Fruit fly (Drosophila melanogaster) whole organism, embryonic: Measurements from ENCODE around the gene CG18135.

ENCODE experiments used
- Awh ChIP-seq: fragments of 200-800 bp; sonication (Bioruptor generic); IDR thresholded peaks from 2 replicates; pipeline ENCODE4, ENCODE4 v1.3.6; 2022; ENCODE audit warnings: missing biosample characterization, missing genetic modification characterization
- CG10654 ChIP-seq: fragments of 200-800 bp; sonication (Bioruptor generic); optimal IDR thresholded peaks from 2 replicates; lab custom pipeline; 2016; ENCODE audit warnings: missing biosample characterization, missing genetic modification characterization
- CG11504 ChIP-seq: fragments of 200-800 bp; sonication (Bioruptor generic); optimal IDR thresholded peaks from 3 replicates; lab custom pipeline; 2019; ENCODE audit warnings: missing biosample characterization, mild to moderate bottlenecking, missing genetic modification characterization, moderate library complexity
- CG11696 ChIP-seq: fragments of 200-800 bp; sonication (Bioruptor generic); IDR thresholded peaks from 2 replicates; pipeline ENCODE4 v1.3.6; 2022; ENCODE audit warnings: missing biosample characterization, missing genetic modification characterization
- CG12071 ChIP-seq: fragments of 200-800 bp; sonication (Bioruptor generic); optimal IDR thresholded peaks from 3 replicates; lab custom pipeline; 2018; ENCODE audit warnings: missing biosample characterization, mild to moderate bottlenecking, missing genetic modification characterization
- CG13894 ChIP-seq: fragments of 200-800 bp; sonication (Bioruptor generic); optimal IDR thresholded peaks from 3 replicates; lab custom pipeline; 2018; ENCODE audit warnings: missing biosample characterization, mild to moderate bottlenecking, missing genetic modification characterization, moderate library complexity
- CG14860 ChIP-seq: fragments of 200-800 bp; sonication (Bioruptor generic); IDR thresholded peaks from 3 replicates; pipeline ENCODE4 v1.3.6; 2022; ENCODE audit warnings: missing biosample characterization, missing genetic modification characterization; ENCODE audit not compliant: partially characterized antibody
- CG1529 ChIP-seq: fragments of 200-800 bp; sonication (Bioruptor generic); optimal IDR thresholded peaks from 3 replicates; lab custom pipeline; 2018; ENCODE audit warnings: missing biosample characterization, missing genetic modification characterization
- CG1603 ChIP-seq: fragments of 200-800 bp; sonication (Bioruptor generic); optimal IDR thresholded peaks from 2 replicates; lab custom pipeline; 2019; ENCODE audit warnings: missing biosample characterization, mild to moderate bottlenecking, missing genetic modification characterization, moderate library complexity
- CG1647 ChIP-seq: fragments of 200-800 bp; sonication (Bioruptor generic); optimal IDR thresholded peaks from 3 replicates; lab custom pipeline; 2016; ENCODE audit warnings: missing biosample characterization, missing genetic modification characterization
- CG17361 ChIP-seq: fragments of 200-800 bp; sonication (Bioruptor generic); IDR thresholded peaks from 3 replicates; pipeline ENCODE4 v1.3.6; 2022; ENCODE audit warnings: missing biosample characterization, missing genetic modification characterization
- CG2120 ChIP-seq: fragments of 200-800 bp; sonication (Bioruptor generic); optimal IDR thresholded peaks from 3 replicates; lab custom pipeline; 2016; ENCODE audit warnings: missing biosample characterization, missing genetic modification characterization
- CG43689 ChIP-seq: fragments of 200-800 bp; sonication (Bioruptor generic); IDR thresholded peaks from 2 replicates; pipeline ENCODE4 v1.3.6; 2022; ENCODE audit warnings: missing biosample characterization, missing genetic modification characterization
- CG4730 ChIP-seq: fragments of 200-800 bp; sonication (Bioruptor generic); IDR thresholded peaks from 2 replicates; pipeline ENCODE4 v1.3.6; 2022; ENCODE audit warnings: missing biosample characterization, missing genetic modification characterization
- CG5953 ChIP-seq: fragments of 200-800 bp; sonication (Bioruptor generic); IDR thresholded peaks from 2 replicates; pipeline ENCODE4 v1.3.6; 2022; ENCODE audit warnings: missing biosample characterization, missing genetic modification characterization
- HLH4C ChIP-seq: fragments of 200-800 bp; sonication (Bioruptor generic); IDR thresholded peaks from 3 replicates; pipeline ENCODE4 v1.3.6; 2022; ENCODE audit warnings: missing biosample characterization, missing genetic modification characterization; ENCODE audit not compliant: partially characterized antibody
- Kr ChIP-seq: fragments of 200-800 bp; sonication (Bioruptor generic); optimal IDR thresholded peaks from 2 replicates; lab custom pipeline; 2017; ENCODE audit warnings: missing biosample characterization, mild to moderate bottlenecking, missing genetic modification characterization
- Lhr ChIP-seq: fragments of 200-800 bp; sonication (Bioruptor generic); optimal IDR thresholded peaks from 3 replicates; lab custom pipeline; 2017; ENCODE audit warnings: mild to moderate bottlenecking, missing biosample characterization, missing genetic modification reagents, missing genetic modification characterization
- MBD-R2 ChIP-seq: fragments of 200-800 bp; sonication (Bioruptor generic); IDR thresholded peaks from 2 replicates; pipeline ENCODE4 v1.3.6; 2022; ENCODE audit warnings: missing biosample characterization, missing genetic modification characterization
- Med ChIP-seq: fragments of 200-800 bp; sonication (Bioruptor generic); peaks from one replicate; lab custom pipeline; 2016; ENCODE audit warnings: missing biosample characterization, missing genetic modification characterization, mild to moderate bottlenecking, inconsistent platforms, moderate library complexity
- NC2β ChIP-seq: fragments of 200-800 bp; sonication (Bioruptor generic); optimal IDR thresholded peaks from 2 replicates; lab custom pipeline; 2016; ENCODE audit warnings: missing biosample characterization, missing genetic modification characterization
- NfI ChIP-seq: fragments of 200-800 bp; sonication (Bioruptor generic); optimal IDR thresholded peaks from 3 replicates; lab custom pipeline; 2018; ENCODE audit warnings: missing biosample characterization, mild to moderate bottlenecking, missing genetic modification characterization, moderate library complexity
- Sox102F ChIP-seq: fragments of 200-800 bp; sonication (Bioruptor generic); optimal IDR thresholded peaks from 2 replicates; lab custom pipeline; 2018; ENCODE audit warnings: missing biosample characterization, mild to moderate bottlenecking, missing genetic modification characterization, moderate library complexity
- Trl ChIP-seq, 3 experiments: fragments of >200 bp in 2 of 3; fragments of 200-800 bp in 1 of 3; sonication (Bioruptor generic) in 1 of 3; optimal IDR thresholded peaks; 2 replicates in 1 of 3; 3 replicates in 2 of 3; lab custom pipeline; 2016 to 2017; ENCODE audit warnings: missing biosample characterization in 1 of 3, missing genetic modification characterization in 1 of 3
- Usf ChIP-seq: fragments of 200-800 bp; sonication (Bioruptor generic); optimal IDR thresholded peaks from 2 replicates; lab custom pipeline; 2017; ENCODE audit warnings: missing genotype, missing biosample characterization, missing genetic modification characterization
- ara ChIP-seq: fragments of 200-800 bp; sonication (Bioruptor generic); IDR thresholded peaks from 2 replicates; pipeline ENCODE4 v1.3.6; 2022; ENCODE audit warnings: missing biosample characterization, missing genetic modification characterization
- cas ChIP-seq: fragments of 200-800 bp; sonication (Bioruptor generic); IDR thresholded peaks from 2 replicates; pipeline ENCODE4 v1.3.6; 2022; ENCODE audit warnings: missing biosample characterization, missing genetic modification characterization
- chm ChIP-seq: fragments of 200-800 bp; sonication (Bioruptor generic); IDR thresholded peaks from 2 replicates; pipeline ENCODE4 v1.3.6; 2022; ENCODE audit warnings: missing biosample characterization, missing genetic modification characterization
- corto ChIP-seq: fragments of 200-800 bp; sonication (Bioruptor generic); optimal IDR thresholded peaks from 2 replicates; lab custom pipeline; 2016; ENCODE audit warnings: missing biosample characterization, mild to moderate bottlenecking, missing genetic modification characterization, moderate library complexity
- crol ChIP-seq: fragments of 200-800 bp; sonication (Bioruptor generic); IDR thresholded peaks from 2 replicates; pipeline ENCODE4 v1.3.6; 2022; ENCODE audit warnings: missing biosample characterization, missing genetic modification characterization
- ftz-f1 ChIP-seq: fragments of 200-800 bp; sonication (Bioruptor generic); optimal IDR thresholded peaks from 2 replicates; lab custom pipeline; 2016; ENCODE audit warnings: missing biosample characterization, missing genetic modification characterization
- gcm ChIP-seq: fragments of 200-800 bp; sonication (Bioruptor generic); optimal IDR thresholded peaks from 2 replicates; lab custom pipeline; 2019; ENCODE audit warnings: missing biosample characterization, mild to moderate bottlenecking, missing genetic modification characterization, moderate library complexity
- ken ChIP-seq: fragments of 200-800 bp; sonication (Bioruptor generic); IDR thresholded peaks from 3 replicates; pipeline ENCODE4 v1.3.6; 2022; ENCODE audit warnings: missing biosample characterization, missing genetic modification characterization
- klu ChIP-seq: fragments of 200-800 bp; sonication (Bioruptor generic); IDR thresholded peaks from 2 replicates; pipeline ENCODE4 v1.3.6; 2022; ENCODE audit warnings: missing biosample characterization, missing genetic modification characterization
- lbe ChIP-seq: fragments of 200-800 bp; sonication (Bioruptor generic); optimal IDR thresholded peaks from 2 replicates; lab custom pipeline; 2016; ENCODE audit warnings: missing biosample characterization, mild to moderate bottlenecking, missing genetic modification characterization
- lmd ChIP-seq: fragments of 200-800 bp; sonication (Bioruptor generic); IDR thresholded peaks from 2 replicates; pipeline ENCODE4 v1.3.6; 2022; ENCODE audit warnings: missing biosample characterization, missing genetic modification characterization
- mam ChIP-seq: fragments of 200-800 bp; sonication (Bioruptor generic); optimal IDR thresholded peaks from 3 replicates; lab custom pipeline; 2016; ENCODE audit warnings: missing biosample characterization, missing genetic modification characterization
- nom ChIP-seq: fragments of 200-800 bp; sonication (Bioruptor generic); optimal IDR thresholded peaks from 2 replicates; lab custom pipeline; 2017; ENCODE audit warnings: missing biosample characterization, missing genetic modification characterization, mild to moderate bottlenecking, moderate library complexity, missing genetic modification reagents
- pho ChIP-seq: fragments of 200-800 bp; sonication (Bioruptor generic); optimal IDR thresholded peaks from 2 replicates; lab custom pipeline; 2016; ENCODE audit warnings: missing biosample characterization, missing genetic modification characterization
- pnt ChIP-seq: fragments of 200-800 bp; sonication (Bioruptor generic); optimal IDR thresholded peaks from 3 replicates; lab custom pipeline; 2016; ENCODE audit warnings: missing biosample characterization, missing genetic modification characterization
- repo ChIP-seq: fragments of 200-800 bp; sonication (Bioruptor generic); optimal IDR thresholded peaks from 2 replicates; lab custom pipeline; 2016; ENCODE audit warnings: missing biosample characterization, missing genetic modification characterization
- sc ChIP-seq, 3 experiments: fragments of >200 bp in 2 of 3; fragments of 200-800 bp in 1 of 3; sonication (Bioruptor generic) in 1 of 3; optimal IDR thresholded peaks; 2 replicates in 2 of 3; 3 replicates in 1 of 3; lab custom pipeline; 2017; ENCODE audit warnings: mild to moderate bottlenecking in 1 of 3, missing biosample characterization in 1 of 3, missing genetic modification characterization in 1 of 3, missing genetic modification reagents in 1 of 3
- sim ChIP-seq: fragments of 200-800 bp; sonication (Bioruptor generic); IDR thresholded peaks from 2 replicates; pipeline ENCODE4 v1.3.6; 2022; ENCODE audit warnings: missing biosample characterization, missing genetic modification characterization
- tap ChIP-seq: fragments of 200-800 bp; optimal IDR thresholded peaks from 3 replicates; lab custom pipeline; 2019; ENCODE audit warnings: missing biosample characterization, mild to moderate bottlenecking, missing genetic modification characterization, moderate library complexity

Gene CG18135

dm6 chr3L:18997590-18998283 lies at the start of gene CG18135 (continued):
- TF ChIP-seq repo (GFP tag; lab: Kevin White, UChicago) = peak; percentile 14
- no peak for TF ChIP-seq sim (GFP tag; lab: Robert Waterston, UW)
- no peak for TF ChIP-seq CG11504
- TF ChIP-seq chm (GFP tag; lab: Robert Waterston, UW) = no peak
- TF ChIP-seq Sox102F (GFP tag; lab: Kevin White, UChicago) = no peak
- TF ChIP-seq tap (tag; lab: Kevin White, UChicago) = no peak

- peak; percentile 14 for TF ChIP-seq nom (GFP tag; lab: Kevin White, UChicago)
- no peak for TF ChIP-seq Awh
- TF ChIP-seq CG1529 (GFP tag; lab: Kevin White, UChicago) = no peak
- TF ChIP-seq pho = no peak
- TF ChIP-seq ftz-f1 (GFP tag; lab: Kevin White, UChicago) = no peak
- TF ChIP-seq lbe (GFP tag; lab: Kevin White, UChicago) = peak; percentile 66
- peak; percentile 7 for TF ChIP-seq CG2120
- peak; percentile 22 for TF ChIP-seq gcm (GFP tag; lab: Kevin White, UChicago)
- TF ChIP-seq ken = no peak
- TF ChIP-seq CG12071 (GFP tag; lab: Kevin White, UChicago) = no peak
- peak; percentile 54 for TF ChIP-seq corto
- no peak for TF ChIP-seq Lhr (GFP tag; lab: Kevin White, UChicago)
- peak; percentile 73 for TF ChIP-seq crol
- TF ChIP-seq Med (GFP tag; lab: Kevin White, UChicago) = peak; percentile 47
These were observed 48.4 kb upstream of the CG18135 start for dm6 chr3L:19046389-19047042.

- TF ChIP-seq ara (GFP tag; lab: Robert Waterston, UW) (peak; percentile 92), CG1647 (GFP tag; lab: Kevin White, UChicago) (peak; percentile 28), CG10654 (GFP tag; lab: Kevin White, UChicago) (peak; percentile 72), Trl (optimal IDR thresholded peaks at IDR 0.05; lab: Kevin White, UChicago) (peak; percentile 76 to 80), Trl (GFP tag; optimal IDR thresholded peaks at IDR 0.05; lab: Kevin White, UChicago) (peak; percentile 71), CG17361 (GFP tag; lab: Robert Waterston, UW) (peak; percentile 95), lmd (GFP tag; lab: Robert Waterston, UW) (peak; percentile 86), cas (GFP tag; lab: Robert Waterston, UW) (peak; percentile 82), HLH4C (peak; percentile 9; the same call in 2 of the 3 replicates), MBD-R2 (peak; percentile 42), CG14860 (GFP tag; lab: Robert Waterston, UW) (no peak), CG43689 (GFP tag; lab: Robert Waterston, UW) (peak; percentile 50; the same call in 1 of the 2 replicates), CG11696 (peak; percentile 84), klu (GFP tag; lab: Robert Waterston, UW) (no peak; the same call in none of the 2 replicates), mam (GFP tag; lab: Kevin White, UChicago) (peak; percentile 78), ken (peak; percentile 80), crol (0 out of 2 replicates have a peak, but pooled peaks have one; percentile 36), sc (optimal IDR thresholded peaks at IDR 0.05; lab: Kevin White, UChicago) (no peak), sc (GFP tag; optimal IDR thresholded peaks at IDR 0.05; lab: Kevin White, UChicago) (peak; percentile 77), CG4730 (peak; percentile 86), pnt (GFP tag; lab: Kevin White, UChicago) (peak; percentile 29), CG13894 (tag; lab: Kevin White, UChicago) (peak; percentile 82), NC2β (peak; percentile 5), CG1603 (peak; percentile 32), NfI (GFP tag; lab: Kevin White, UChicago) (peak; percentile 86), Kr (GFP tag; lab: Kevin White, UChicago) (no peak), CG5953 (GFP tag; lab: Robert Waterston, UW) (peak; percentile 90), Usf (GFP tag; lab: Kevin White, UChicago) (peak; percentile 34)
These were observed 47.4 kb upstream of the CG18135 start, which contains the start of gene nkd for dm6 chr3L:19045299-19046025. Gene nkd (minus strand): TSS chr3L:19045449.
